Fruit fly (Drosophila melanogaster) ovary, adult (tissue): ENCODE results near the gene CG6163.

ENCODE experiments used
- CG17801 ChIP-seq: fragments of 200-800 bp; optimal IDR thresholded peaks from 2 replicates; lab custom pipeline; 2019; ENCODE audit warnings: missing biosample characterization, mild to moderate bottlenecking, missing genetic modification characterization, moderate library complexity; ENCODE audit not compliant: partially characterized antibody

The CG6163 gene

DNA sequence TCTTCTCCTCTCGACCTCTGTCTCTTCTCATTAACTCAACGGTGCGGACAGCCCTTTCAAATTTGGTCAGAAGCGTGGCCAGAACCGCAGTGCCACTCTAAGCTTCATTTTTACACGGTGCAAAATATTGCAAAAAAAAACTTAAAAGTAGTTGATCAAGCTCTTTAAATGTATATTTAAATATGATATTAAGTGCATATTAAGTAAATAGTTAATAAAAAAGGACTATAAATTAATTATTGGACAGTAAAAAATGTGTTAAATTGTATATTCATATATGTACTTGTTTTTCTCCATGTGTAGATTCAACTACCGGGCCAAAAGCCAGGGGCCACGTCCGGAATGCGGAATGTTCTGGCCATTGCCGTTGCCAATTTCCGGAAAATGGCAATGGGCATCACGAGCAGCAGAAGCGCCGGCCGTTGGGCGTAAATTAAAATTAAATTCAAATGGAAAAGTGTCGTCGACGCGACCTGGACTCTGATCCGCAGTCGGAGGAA lies 32.5 kb upstream of the CG6163 start, which contains the start of gene CG44362:
Gene CG44362, plus strand, starts transcription at position 450 of the 500 bp plus-strand sequence.
- no peak for TF ChIP-seq CG17801 (GFP tag; lab: Kevin White, UChicago)

DNA sequence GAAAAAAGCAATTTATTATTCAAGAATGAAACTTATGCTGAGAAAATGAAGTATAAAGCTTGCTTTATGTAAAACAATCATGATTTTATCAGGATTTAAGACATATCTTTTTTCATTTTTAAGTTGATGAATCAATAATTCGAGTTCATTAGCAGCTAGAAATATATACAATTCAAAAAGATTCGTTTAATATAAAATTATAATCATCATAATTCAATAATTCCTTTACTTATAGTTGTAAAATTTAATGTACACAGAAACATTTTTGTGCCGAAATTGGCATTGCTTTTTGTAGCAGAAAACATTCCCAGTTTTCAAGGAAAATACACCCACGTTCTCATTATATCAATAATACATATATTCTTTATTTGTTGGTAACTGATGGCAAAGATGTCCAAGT lies 29.7 kb upstream of the CG6163 start, which contains the start of gene CG11726:
Gene CG11726, plus strand, starts transcription at position 301 of the 400 bp plus-strand sequence.
- no peak for TF ChIP-seq CG17801 (GFP tag; lab: Kevin White, UChicago)

DNA sequence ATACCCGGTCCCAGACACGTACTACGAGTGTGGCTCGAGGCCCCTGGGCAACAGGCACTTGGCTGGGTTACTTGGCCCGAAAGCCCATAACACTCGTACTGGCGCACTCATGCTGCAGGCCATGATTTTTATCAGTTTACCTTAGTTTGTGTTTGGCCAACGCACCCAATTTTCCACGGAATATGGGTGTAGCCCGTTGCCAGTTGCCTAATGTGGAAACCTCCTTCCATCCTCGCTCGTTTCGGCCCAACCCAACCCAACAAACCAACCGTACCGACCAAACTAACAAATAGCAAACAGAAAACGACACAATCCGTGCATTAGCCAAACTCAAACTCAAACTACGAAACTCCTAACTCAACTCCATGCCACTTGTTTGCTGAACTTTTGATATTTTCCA lies 29.1 kb upstream of the CG6163 start:
- no peak for TF ChIP-seq CG17801 (GFP tag; lab: Kevin White, UChicago)

DNA sequence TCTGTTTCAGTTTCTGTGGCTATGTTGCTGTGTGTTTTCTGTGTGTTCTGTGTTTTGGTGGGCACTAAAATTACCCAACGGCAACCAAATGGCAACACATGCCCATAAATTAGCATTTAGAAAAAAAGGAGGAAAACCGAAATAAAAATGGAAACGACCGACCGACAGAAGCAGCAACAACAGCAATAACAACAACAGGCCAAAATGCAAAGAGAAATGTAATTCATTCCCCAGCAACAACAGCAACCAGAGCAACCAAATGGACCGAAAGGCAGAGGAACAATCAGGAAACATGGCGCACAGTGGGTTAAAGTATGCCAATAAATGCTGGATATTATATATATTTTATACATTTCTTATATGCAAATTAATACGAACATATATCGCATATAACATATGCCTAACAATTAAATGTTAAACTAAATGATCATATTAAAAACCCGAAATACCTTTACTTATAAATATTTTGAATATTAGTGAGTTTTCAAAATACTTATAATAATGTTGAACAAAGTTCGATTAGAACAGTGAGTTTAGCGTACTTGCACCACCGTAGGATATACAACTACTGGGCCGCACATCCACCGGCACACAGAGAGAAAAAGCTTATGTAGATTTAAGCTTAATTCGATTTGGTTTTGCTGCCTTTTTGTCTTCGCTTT lies 24.4 kb upstream of the CG6163 start:
- no peak for TF ChIP-seq CG17801 (GFP tag; lab: Kevin White, UChicago)

DNA sequence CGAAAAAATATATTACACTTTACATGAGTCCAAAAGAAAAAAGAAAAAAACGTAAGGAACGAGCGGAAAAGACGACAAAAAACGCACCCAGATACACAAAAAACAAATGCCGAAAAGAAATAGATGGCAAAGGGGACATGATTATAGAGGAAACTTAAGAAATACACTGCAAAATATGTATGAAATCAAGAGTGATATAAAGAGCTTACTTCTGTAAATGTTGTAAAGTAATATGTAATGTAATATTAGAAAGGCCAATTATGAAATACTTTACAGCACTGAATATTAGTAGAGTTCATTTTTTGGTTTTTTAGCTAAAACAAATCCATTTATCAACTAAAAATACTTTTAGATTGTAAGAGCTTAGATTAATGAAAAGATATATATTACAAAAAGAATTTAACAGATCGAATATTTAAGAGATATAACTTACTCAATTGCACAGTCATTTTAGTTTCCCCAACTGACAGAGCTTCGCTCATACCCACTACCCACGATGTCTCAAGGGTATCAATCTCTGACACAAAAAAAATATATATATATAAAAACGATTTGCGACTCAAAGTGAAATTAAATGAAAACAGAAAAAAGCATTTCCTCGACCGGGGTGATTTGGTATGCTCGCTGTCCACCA lies 20.3 kb upstream of the CG6163 start:
- no peak for TF ChIP-seq CG17801 (GFP tag; lab: Kevin White, UChicago)

- TF ChIP-seq CG17801 (GFP tag; lab: Kevin White, UChicago), result no peak
These were observed 19.5 kb upstream of the CG6163 start for dm6 chr3L:11384225-11384624.

dm6 chr3L:11382748-11383424 lies 18.2 kb upstream of the CG6163 start:
- TF ChIP-seq CG17801 (GFP tag; lab: Kevin White, UChicago), result no peak

DNA sequence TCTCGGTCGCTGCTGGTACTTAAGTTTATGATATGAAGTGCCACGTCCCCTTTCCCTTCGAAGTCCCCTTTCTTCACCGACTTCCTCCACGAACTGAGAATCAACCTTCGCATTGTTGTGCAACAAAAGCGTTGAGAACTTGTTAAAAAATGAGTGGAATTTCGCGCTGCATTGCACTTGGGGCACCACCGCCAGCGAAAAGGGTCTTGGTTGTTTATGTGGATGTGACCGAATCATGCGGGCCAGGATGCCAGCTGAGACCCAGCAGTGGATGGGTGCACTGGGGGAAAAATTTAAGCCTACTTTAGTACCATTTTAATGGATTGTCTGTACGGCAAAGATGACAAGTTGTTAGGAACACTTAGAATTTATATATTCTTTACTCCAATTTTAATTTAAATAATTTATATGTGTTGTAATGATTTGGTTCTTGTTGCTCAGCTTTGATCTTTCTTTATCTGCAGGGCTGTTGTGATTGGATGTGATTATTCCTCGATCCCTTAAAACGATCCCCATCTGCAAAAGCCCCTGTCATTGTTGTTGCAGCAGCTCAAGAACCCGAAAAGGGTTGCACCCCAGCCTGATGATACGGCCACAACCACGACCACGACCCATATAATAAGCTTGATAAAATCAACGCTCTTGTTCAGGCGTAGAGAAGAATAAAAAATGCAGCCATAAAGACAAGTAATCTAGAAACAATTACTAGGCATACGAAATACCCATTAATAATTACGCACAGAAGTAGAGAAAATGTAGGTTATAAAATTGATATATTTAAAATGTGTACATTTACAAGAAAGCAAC lies 17.5 kb upstream of the CG6163 start:
- no peak for TF ChIP-seq CG17801 (GFP tag; lab: Kevin White, UChicago)

dm6 chr3L:11381126-11381940 lies 16.6 kb upstream of the CG6163 start:
- TF ChIP-seq CG17801 (GFP tag; lab: Kevin White, UChicago), result no peak

- TF ChIP-seq CG17801 (GFP tag; lab: Kevin White, UChicago), result no peak
These were observed 15.7 kb upstream of the CG6163 start for dm6 chr3L:11380439-11380783.

dm6 chr3L:11379698-11380438 lies 15.2 kb upstream of the CG6163 start:
- peak; percentile 44 for TF ChIP-seq CG17801 (GFP tag; lab: Kevin White, UChicago)

- TF ChIP-seq CG17801 (GFP tag; lab: Kevin White, UChicago), result no peak
These were observed 13.8 kb upstream of the CG6163 start for dm6 chr3L:11378429-11378914.

dm6 chr3L:11376224-11376813 lies 11.6 kb upstream of the CG6163 start:
- TF ChIP-seq CG17801 (GFP tag; lab: Kevin White, UChicago), result no peak
